Fruit fly (Drosophila melanogaster): Measurements from ENCODE around the gene CG13994.

CG13994 gene

dm6 chr2L:6022793-6023192 lies 40.0 kb upstream of the CG13994 start (continued):
- TF ChIP-seq Xbp1 (GFP tag; optimal IDR thresholded peaks at IDR 0.05), result peak; percentile 3
- peak; percentile 25 for TF ChIP-seq Blimp-1 (GFP tag; optimal IDR thresholded peaks at IDR 0.05)
- TF ChIP-seq aop (GFP tag; IDR thresholded peaks at IDR 0.05), result no peak
- peak in 1 of 3 experiments; percentile 58 for TF ChIP-seq lola (GFP tag; optimal IDR thresholded peaks at IDR 0.05)
- TF ChIP-seq CG10979 (tag; optimal IDR thresholded peaks at IDR 0.05), result peak; percentile 47
- peak; percentile 57 for TF ChIP-seq nmo (GFP tag; optimal IDR thresholded peaks at IDR 0.05)
- peak; percentile 17 for TF ChIP-seq CG15601 (tag; optimal IDR thresholded peaks at IDR 0.05)
- TF ChIP-seq trem (tag; optimal IDR thresholded peaks at IDR 0.05), result peak; percentile 7
- peak; percentile 40 for TF ChIP-seq CG17829 (tag; optimal IDR thresholded peaks at IDR 0.05)
- TF ChIP-seq dmrt11E (tag; optimal IDR thresholded peaks at IDR 0.05), result peak; percentile 13

- TF ChIP-seq E2f2 (GFP tag; IDR thresholded peaks at IDR 0.05) (peak; percentile 98), CG17912 (GFP tag; optimal IDR thresholded peaks at IDR 0.05) (no peak), CG1603 (tag; optimal IDR thresholded peaks at IDR 0.05) (peak; percentile 71), Gsc (GFP tag; IDR thresholded peaks at IDR 0.05) (no peak), gfzf (GFP tag; optimal IDR thresholded peaks at IDR 0.05) (peak; percentile 86), YL-1 (GFP tag; optimal IDR thresholded peaks at IDR 0.05) (peak; percentile 25), CG10267 (tag; optimal IDR thresholded peaks at IDR 0.05) (peak; percentile 34), Ptx1 (GFP tag; IDR thresholded peaks at IDR 0.05) (no peak), CG8290 (GFP tag; optimal IDR thresholded peaks at IDR 0.05) (no peak), CG8290 (tag; optimal IDR thresholded peaks at IDR 0.05) (no peak), CG13287 (GFP tag; IDR thresholded peaks at IDR 0.05; ENCODE audit: partially characterized antibody) (peak; percentile 32; the same call in 1 of the 2 replicates), HLH3B (GFP tag; IDR thresholded peaks at IDR 0.05) (no peak), tio (GFP tag; optimal IDR thresholded peaks at IDR 0.05) (no peak), CHES-1-like (GFP tag; optimal IDR thresholded peaks at IDR 0.05) (peak; percentile 32), Med (GFP tag) (peak; percentile 44), Dp (GFP tag; optimal IDR thresholded peaks at IDR 0.05) (peak; percentile 92), stwl (tag; optimal IDR thresholded peaks at IDR 0.05) (peak; percentile 81), MESR4 (GFP tag; optimal IDR thresholded peaks at IDR 0.05) (peak; percentile 39), CG12659 (GFP tag; optimal IDR thresholded peaks at IDR 0.05) (peak; percentile 10), trem (tag; optimal IDR thresholded peaks at IDR 0.05) (peak; percentile 90), Drgx (GFP tag; IDR thresholded peaks at IDR 0.05) (no peak), ro (GFP tag; IDR thresholded peaks at IDR 0.05) (no peak), dm (GFP tag; optimal IDR thresholded peaks at IDR 0.05) (peak; percentile 92), CG9797 (GFP tag; optimal IDR thresholded peaks at IDR 0.05) (peak; percentile 89), HLHmδ (GFP tag; optimal IDR thresholded peaks at IDR 0.05) (no peak), CG14860 (GFP tag; IDR thresholded peaks at IDR 0.05; ENCODE audit: partially characterized antibody) (0 out of 3 replicates have a peak, but pooled peaks have one; percentile 11), shn (GFP tag; optimal IDR thresholded peaks at IDR 0.05) (no peak), MBD-R2 (GFP tag; IDR thresholded peaks at IDR 0.05) (peak; percentile 68; the same call in 1 of the 2 replicates), Sry-δ (GFP tag; optimal IDR thresholded peaks at IDR 0.05) (peak; percentile 18), Lhr (GFP tag; optimal IDR thresholded peaks at IDR 0.05) (peak; percentile 25), pzg (GFP tag; optimal IDR thresholded peaks at IDR 0.05) (peak; percentile 92), Hsf (GFP tag; optimal IDR thresholded peaks at IDR 0.05) (no peak), amos (GFP tag; IDR thresholded peaks at IDR 0.05; ENCODE audit: partially characterized antibody) (peak; percentile 18; the same call in 1 of the 2 replicates), CG34422 (GFP tag; IDR thresholded peaks at IDR 0.05) (0 out of 3 replicates have a peak, but pooled peaks have one; percentile 38), Hmr (GFP tag; optimal IDR thresholded peaks at IDR 0.05) (no peak), CG3847 (GFP tag; IDR thresholded peaks at IDR 0.05) (peak; percentile 24; the same call in 1 of the 2 replicates), CG17829 (tag; optimal IDR thresholded peaks at IDR 0.05) (peak; percentile 36), CG15514 (GFP tag; optimal IDR thresholded peaks at IDR 0.05) (peak; percentile 39), D19A (tag; optimal IDR thresholded peaks at IDR 0.05) (peak; percentile 36)
Observed at dm6 chr2L:6024345-6024907, 38.4 kb upstream of the CG13994 start, which contains the start of gene CG9107. CG9107 (minus strand) TSS chr2L:6024539.

Data from whole organism, embryonic.